Fruit fly (Drosophila melanogaster) whole organism, embryonic: ENCODE results near the gene CG6048.
A peak's percentile ranks its signal among the peaks of the same experiment; 100 is the strongest.

ENCODE experiments used
- B-H1 ChIP-seq: fragments of 200-800 bp; sonication (Bioruptor generic); IDR thresholded peaks from 3 replicates; pipeline ENCODE4 v1.3.6; 2022; ENCODE audit warnings: missing biosample characterization, missing genetic modification characterization
- B-H2 ChIP-seq: fragments of 200-800 bp; sonication (Bioruptor generic); optimal IDR thresholded peaks from 2 replicates; lab custom pipeline; 2018; ENCODE audit warnings: missing biosample characterization, mild to moderate bottlenecking, missing genetic modification characterization
- CG10209 ChIP-seq: fragments of 200-800 bp; sonication (Bioruptor generic); optimal IDR thresholded peaks from 3 replicates; lab custom pipeline; 2017; ENCODE audit warnings: missing biosample characterization, mild to moderate bottlenecking, missing genetic modification characterization, missing genetic modification reagents
- CG10267 ChIP-seq: fragments of 200-800 bp; sonication (Bioruptor generic); optimal IDR thresholded peaks from 2 replicates; lab custom pipeline; 2018; ENCODE audit warnings: missing biosample characterization, mild to moderate bottlenecking, missing genetic modification characterization, moderate library complexity
- CG10321 ChIP-seq: fragments of 200-800 bp; sonication (Bioruptor generic); IDR thresholded peaks from 2 replicates; pipeline ENCODE4 v1.3.6; 2022; ENCODE audit warnings: missing biosample characterization, missing genetic modification characterization
- CG11093 ChIP-seq: fragments of 200-800 bp; sonication (Bioruptor generic); IDR thresholded peaks from 3 replicates; pipeline ENCODE4 v1.3.6; 2022; ENCODE audit warnings: missing biosample characterization, missing genetic modification characterization
- CG12659 ChIP-seq: fragments of 200-800 bp; sonication (Bioruptor generic); optimal IDR thresholded peaks from 3 replicates; lab custom pipeline; 2017; ENCODE audit warnings: mild to moderate bottlenecking, missing biosample characterization, missing genetic modification reagents, missing genetic modification characterization
- CG13123 ChIP-seq: fragments of 200-800 bp; sonication (Bioruptor generic); optimal IDR thresholded peaks from 2 replicates; lab custom pipeline; 2016; ENCODE audit warnings: missing biosample characterization, missing genetic modification characterization
- CG15011 ChIP-seq: fragments of 200-800 bp; sonication (Bioruptor generic); optimal IDR thresholded peaks from 3 replicates; lab custom pipeline; 2018; ENCODE audit warnings: missing biosample characterization, mild to moderate bottlenecking, missing genetic modification characterization
- CG1529 ChIP-seq: fragments of 200-800 bp; sonication (Bioruptor generic); optimal IDR thresholded peaks from 3 replicates; lab custom pipeline; 2018; ENCODE audit warnings: missing biosample characterization, missing genetic modification characterization
- CG16779 ChIP-seq: fragments of 200-800 bp; sonication (Bioruptor generic); IDR thresholded peaks from 2 replicates; pipeline ENCODE4 v1.3.6; 2022; ENCODE audit warnings: missing biosample characterization, missing genetic modification characterization
- CG17612 ChIP-seq: fragments of 200-800 bp; sonication (Bioruptor generic); IDR thresholded peaks from 2 replicates; pipeline ENCODE4 v1.3.6; 2022; ENCODE audit warnings: missing biosample characterization, missing genetic modification characterization
- CG17829 ChIP-seq: fragments of 200-800 bp; optimal IDR thresholded peaks from 2 replicates; lab custom pipeline; 2019; ENCODE audit warnings: missing biosample characterization, mild to moderate bottlenecking, missing genetic modification characterization, moderate library complexity
- CG18011 ChIP-seq: fragments of 200-800 bp; sonication (Bioruptor generic); optimal IDR thresholded peaks from 2 replicates; lab custom pipeline; 2017; ENCODE audit warnings: missing biosample characterization, missing genetic modification characterization, mild to moderate bottlenecking, moderate library complexity, missing genotype
- CG18764 ChIP-seq: fragments of 200-800 bp; sonication (Bioruptor generic); optimal IDR thresholded peaks from 3 replicates; lab custom pipeline; 2016; ENCODE audit warnings: missing biosample characterization, missing genetic modification characterization
- CG2120 ChIP-seq: fragments of 200-800 bp; sonication (Bioruptor generic); optimal IDR thresholded peaks from 3 replicates; lab custom pipeline; 2016; ENCODE audit warnings: missing biosample characterization, missing genetic modification characterization
- CG6791 ChIP-seq: fragments of 200-800 bp; sonication (Bioruptor generic); IDR thresholded peaks from 3 replicates; pipeline ENCODE4 v1.3.6; 2022; ENCODE audit warnings: missing biosample characterization, missing genetic modification characterization; ENCODE audit not compliant: partially characterized antibody
- CG6813 ChIP-seq: fragments of 200-800 bp; sonication (Bioruptor generic); optimal IDR thresholded peaks from 2 replicates; lab custom pipeline; 2017; ENCODE audit warnings: missing biosample characterization, missing genetic modification characterization, mild to moderate bottlenecking, moderate library complexity, missing genetic modification reagents
- CG8089 ChIP-seq: fragments of 200-800 bp; sonication (Bioruptor generic); optimal IDR thresholded peaks from 3 replicates; lab custom pipeline; 2016; ENCODE audit warnings: missing biosample characterization, missing genetic modification characterization
- CG8765 ChIP-seq: fragments of 200-800 bp; sonication (Bioruptor generic); IDR thresholded peaks from 2 replicates; pipeline ENCODE4 v1.3.6; 2022; ENCODE audit warnings: missing biosample characterization, missing genetic modification characterization
- Camta ChIP-seq: fragments of 200-800 bp; sonication (Bioruptor generic); optimal IDR thresholded peaks from 2 replicates; lab custom pipeline; 2016; ENCODE audit warnings: missing biosample characterization, missing genetic modification characterization
- CkIIα-i1 ChIP-seq: fragments of 200-800 bp; sonication (Bioruptor generic); IDR thresholded peaks from 2 replicates; pipeline ENCODE4 v1.3.6; 2022; ENCODE audit warnings: missing biosample characterization, missing genetic modification characterization
- Dek ChIP-seq: fragments of 200-800 bp; sonication (Bioruptor generic); optimal IDR thresholded peaks from 3 replicates; lab custom pipeline; 2019; ENCODE audit warnings: missing biosample characterization, mild to moderate bottlenecking, missing genetic modification characterization, moderate library complexity
- Dref ChIP-seq: fragments of 200-800 bp; sonication (Bioruptor generic); IDR thresholded peaks from 2 replicates; pipeline ENCODE4 v1.3.6; 2022; ENCODE audit warnings: missing biosample characterization, missing genetic modification characterization
- Meics ChIP-seq: fragments of 200-800 bp; sonication (Bioruptor generic); optimal IDR thresholded peaks from 2 replicates; lab custom pipeline; 2017; ENCODE audit warnings: missing biosample characterization, mild to moderate bottlenecking, missing genetic modification characterization
- Oli ChIP-seq: fragments of 200-800 bp; sonication (Bioruptor generic); optimal IDR thresholded peaks from 2 replicates; lab custom pipeline; 2018; ENCODE audit warnings: missing biosample characterization, mild to moderate bottlenecking, missing genetic modification characterization, moderate library complexity
- Six4 ChIP-seq: fragments of 200-800 bp; sonication (Bioruptor generic); optimal IDR thresholded peaks from 2 replicates; lab custom pipeline; 2016; ENCODE audit warnings: missing biosample characterization, missing genetic modification characterization
- bbx ChIP-seq: fragments of 200-800 bp; sonication (Bioruptor generic); IDR thresholded peaks from 2 replicates; pipeline ENCODE4 v1.3.6; 2022; ENCODE audit warnings: missing biosample characterization, missing genetic modification characterization; ENCODE audit not compliant: partially characterized antibody
- cad ChIP-seq: fragments of >200 bp; optimal IDR thresholded peaks from 2 replicates; lab custom pipeline; 2017; ENCODE audit warnings: missing biosample characterization, missing genetic modification characterization
- chm ChIP-seq: fragments of 200-800 bp; sonication (Bioruptor generic); IDR thresholded peaks from 2 replicates; pipeline ENCODE4 v1.3.6; 2022; ENCODE audit warnings: missing biosample characterization, missing genetic modification characterization
- dimm ChIP-seq: fragments of 200-800 bp; sonication (Bioruptor generic); IDR thresholded peaks from 2 replicates; pipeline ENCODE4 v1.3.6; 2022; ENCODE audit warnings: missing biosample characterization, missing genetic modification characterization
- dmrt99B ChIP-seq: fragments of 200-800 bp; sonication (Bioruptor generic); optimal IDR thresholded peaks from 2 replicates; lab custom pipeline; 2018; ENCODE audit warnings: missing biosample characterization, mild to moderate bottlenecking, missing genetic modification characterization, moderate library complexity
- fd96Cb ChIP-seq: fragments of 200-800 bp; sonication (Bioruptor generic); optimal IDR thresholded peaks from 2 replicates; lab custom pipeline; 2018; ENCODE audit warnings: missing biosample characterization, mild to moderate bottlenecking, missing genetic modification characterization, moderate library complexity
- gem ChIP-seq: fragments of 200-800 bp; sonication (Bioruptor generic); optimal IDR thresholded peaks from 2 replicates; lab custom pipeline; 2019; ENCODE audit warnings: missing biosample characterization, mild to moderate bottlenecking, missing genetic modification characterization, moderate library complexity
- gsb-n ChIP-seq: fragments of 200-800 bp; sonication (Bioruptor generic); optimal IDR thresholded peaks from 3 replicates; lab custom pipeline; 2018; ENCODE audit warnings: missing biosample characterization, mild to moderate bottlenecking, missing genetic modification characterization
- ham ChIP-seq: fragments of 200-800 bp; sonication (Bioruptor generic); IDR thresholded peaks from 2 replicates; pipeline ENCODE4 v1.3.6; 2022; ENCODE audit warnings: missing biosample characterization, missing genetic modification characterization
- jing ChIP-seq: fragments of 200-800 bp; sonication (Bioruptor generic); optimal IDR thresholded peaks from 2 replicates; lab custom pipeline; 2018; ENCODE audit warnings: missing biosample characterization, mild to moderate bottlenecking, missing genetic modification characterization
- ken ChIP-seq: fragments of 200-800 bp; sonication (Bioruptor generic); IDR thresholded peaks from 3 replicates; pipeline ENCODE4 v1.3.6; 2022; ENCODE audit warnings: missing biosample characterization, missing genetic modification characterization
- luna ChIP-seq: fragments of 200-800 bp; sonication (Bioruptor generic); optimal IDR thresholded peaks from 2 replicates; lab custom pipeline; 2016; ENCODE audit warnings: missing biosample characterization, missing genetic modification characterization
- nau ChIP-seq: fragments of 200-800 bp; sonication (Bioruptor generic); optimal IDR thresholded peaks from 3 replicates; lab custom pipeline; 2017; ENCODE audit warnings: missing biosample characterization, mild to moderate bottlenecking, missing genetic modification characterization, missing genetic modification reagents
- pan ChIP-seq, 4 experiments: fragments of >200 bp in 3 of 4; fragments of 200-800 bp in 1 of 4; sonication (Bioruptor generic) in 1 of 4; optimal IDR thresholded peaks in 3 of 4; IDR thresholded peaks in 1 of 4; 2 replicates each; pipeline versions ENCODE4 v1.3.6 to Lab custom; 2017 to 2022; ENCODE audit warnings: missing biosample characterization in 2 of 4, missing genetic modification characterization in 2 of 4, mixed read lengths in 1 of 4
- rib ChIP-seq: fragments of 200-800 bp; sonication (Bioruptor generic); IDR thresholded peaks from 2 replicates; pipeline ENCODE4 v1.3.6; 2022; ENCODE audit warnings: missing biosample characterization, missing genetic modification characterization
- sc ChIP-seq, 3 experiments: fragments of >200 bp in 2 of 3; fragments of 200-800 bp in 1 of 3; sonication (Bioruptor generic) in 1 of 3; optimal IDR thresholded peaks; 2 replicates in 2 of 3; 3 replicates in 1 of 3; lab custom pipeline; 2017; ENCODE audit warnings: mild to moderate bottlenecking in 1 of 3, missing biosample characterization in 1 of 3, missing genetic modification characterization in 1 of 3, missing genetic modification reagents in 1 of 3
- scrt ChIP-seq: fragments of 200-800 bp; sonication (Bioruptor generic); optimal IDR thresholded peaks from 2 replicates; lab custom pipeline; 2018; ENCODE audit warnings: missing biosample characterization, mild to moderate bottlenecking, missing genetic modification characterization, moderate library complexity
- sob ChIP-seq: fragments of 200-800 bp; sonication (Bioruptor generic); IDR thresholded peaks from 2 replicates; pipeline ENCODE4 v1.3.6; 2022; ENCODE audit warnings: missing biosample characterization, missing genetic modification characterization
- ssp ChIP-seq: fragments of 200-800 bp; sonication (Bioruptor generic); IDR thresholded peaks from 2 replicates; pipeline ENCODE4 v1.3.6; 2022; ENCODE audit warnings: missing biosample characterization, missing genetic modification characterization
- usp ChIP-seq: fragments of >200 bp; optimal IDR thresholded peaks from 2 replicates; lab custom pipeline; 2017; ENCODE audit warnings: missing biosample characterization, missing genetic modification characterization
- wdn ChIP-seq: fragments of 200-800 bp; sonication (Bioruptor generic); IDR thresholded peaks from 2 replicates; pipeline ENCODE4 v1.3.6; 2022; ENCODE audit warnings: missing biosample characterization, missing genetic modification characterization
- z ChIP-seq: fragments of 200-800 bp; sonication (Bioruptor generic); IDR thresholded peaks from 3 replicates; pipeline ENCODE4 v1.3.6; 2022; ENCODE audit warnings: missing biosample characterization, missing genetic modification characterization

The CG6048 gene

dm6 chrX:5918499-5919126, 33.8 kb upstream of the CG6048 start (continued):
- TF ChIP-seq scrt (GFP tag; lab: Kevin White, UChicago) (peak; percentile 97), z (GFP tag; lab: Robert Waterston, UW) (peak; percentile 75; the same call in 2 of the 3 replicates), CkIIα-i1 (GFP tag; lab: Robert Waterston, UW) (peak; percentile 97), CG10321 (GFP tag; lab: Robert Waterston, UW) (peak; percentile 88), gsb-n (peak; percentile 97), CG10209 (peak; percentile 99), chm (peak; percentile 99), wdn (GFP tag; lab: Robert Waterston, UW) (peak; percentile 99), sob (peak; percentile 100), CG17829 (tag; lab: Kevin White, UChicago) (peak; percentile 98), CG12659 (peak; percentile 99), Dref (GFP tag; lab: Robert Waterston, UW) (peak; percentile 55), usp (GFP tag; lab: Kevin White, UChicago) (no peak), Camta (GFP tag; lab: Kevin White, UChicago) (peak; percentile 99), CG8089 (GFP tag; lab: Kevin White, UChicago) (peak; percentile 98), CG8765 (GFP tag; lab: Robert Waterston, UW) (peak; percentile 98), CG2120 (GFP tag; lab: Kevin White, UChicago) (peak; percentile 100), ham (GFP tag; lab: Robert Waterston, UW) (peak; percentile 98), B-H1 (GFP tag; lab: Robert Waterston, UW) (peak; percentile 99), bbx (peak; percentile 82), CG6791 (GFP tag; lab: Robert Waterston, UW) (peak; percentile 82), Meics (GFP tag; lab: Kevin White, UChicago) (peak; percentile 99), CG6813 (GFP tag; lab: Kevin White, UChicago) (peak; percentile 98), B-H2 (GFP tag; lab: Kevin White, UChicago) (peak; percentile 98), CG10267 (tag; lab: Kevin White, UChicago) (peak; percentile 91), dmrt99B (tag; lab: Kevin White, UChicago) (peak; percentile 99), dimm (peak; percentile 98), CG16779 (GFP tag; lab: Robert Waterston, UW) (peak; percentile 99), CG13123 (peak; percentile 97), CG18011 (GFP tag; lab: Kevin White, UChicago) (peak; percentile 90), Six4 (GFP tag; lab: Kevin White, UChicago) (peak; percentile 98), fd96Cb (peak; percentile 99), luna (GFP tag; lab: Kevin White, UChicago) (peak; percentile 98), pan (optimal IDR thresholded peaks at IDR 0.05; lab: Kevin White, UChicago) (no peak), pan (GFP tag; optimal IDR thresholded peaks at IDR 0.05 in 1 of 2, IDR thresholded peaks at IDR 0.05 in 1 of 2) (peak in 1 of 2 experiments; percentile 99), jing (GFP tag; lab: Kevin White, UChicago) (peak; percentile 98), cad (GFP tag; lab: Kevin White, UChicago) (no peak), nau (GFP tag; lab: Kevin White, UChicago) (peak; percentile 99), CG17612 (peak; percentile 99), CG1529 (peak; percentile 98), sc (optimal IDR thresholded peaks at IDR 0.05; lab: Kevin White, UChicago) (no peak), sc (GFP tag; optimal IDR thresholded peaks at IDR 0.05; lab: Kevin White, UChicago) (peak; percentile 94), CG15011 (GFP tag; lab: Kevin White, UChicago) (peak; percentile 98), ken (peak; percentile 100), ssp (GFP tag; lab: Robert Waterston, UW) (peak; percentile 96), Dek (tag; lab: Kevin White, UChicago) (peak; percentile 99), CG18764 (peak; percentile 97), rib (GFP tag; lab: Robert Waterston, UW) (peak; percentile 100), CG11093 (GFP tag; lab: Robert Waterston, UW) (peak; percentile 99), Oli (peak; percentile 99), gem (tag; lab: Kevin White, UChicago) (peak; percentile 99)
